Worm (Caenorhabditis elegans) whole organism, dauer: ENCODE data around the gene C07A12.7.

Experiments used
- unc-62 ChIP-seq: sonication (generic microtip); optimal IDR thresholded peaks from 2 replicates; lab custom pipeline; 2017; ENCODE audit warnings: missing biosample characterization, missing genetic modification reagents, missing genetic modification characterization

C07A12.7 gene

DNA sequence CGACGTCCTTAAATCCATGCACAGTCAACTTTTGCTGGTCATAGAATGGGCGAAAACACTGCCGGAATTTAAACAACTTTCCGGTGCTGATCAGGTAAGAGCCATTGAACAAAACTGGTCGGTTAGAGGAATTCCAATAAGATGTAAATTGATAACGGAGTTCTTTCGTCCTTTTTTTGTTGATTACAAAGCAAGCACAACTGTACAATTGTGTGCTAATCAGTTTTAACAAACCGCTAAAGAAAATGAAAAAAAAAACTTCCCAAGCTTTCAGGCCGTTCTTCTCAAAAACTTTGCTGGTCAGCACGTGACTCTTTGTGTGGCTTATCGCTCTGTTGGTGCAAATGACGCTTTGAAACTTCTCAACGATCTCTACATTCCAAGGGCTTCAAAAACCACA lies 12.2 kb upstream of the C07A12.7 start:
- no peak for TF ChIP-seq unc-62 (GFP tag; lab: Kevin White, UChicago)

ce11 chrX:4532160-4532741 lies 10.3 kb upstream of the C07A12.7 start, which contains the start of gene nhr-35:
Gene nhr-35, plus strand, starts transcription at chrX:4532691.
- TF ChIP-seq unc-62 (GFP tag; lab: Kevin White, UChicago), result no peak

- TF ChIP-seq unc-62 (GFP tag; lab: Kevin White, UChicago), result no peak
Measured at ce11 chrX:4530426-4531044, 8.6 kb upstream of the C07A12.7 start.

- TF ChIP-seq unc-62 (GFP tag; lab: Kevin White, UChicago), result no peak
Measured at ce11 chrX:4528905-4529304, 7.0 kb upstream of the C07A12.7 start.

DNA sequence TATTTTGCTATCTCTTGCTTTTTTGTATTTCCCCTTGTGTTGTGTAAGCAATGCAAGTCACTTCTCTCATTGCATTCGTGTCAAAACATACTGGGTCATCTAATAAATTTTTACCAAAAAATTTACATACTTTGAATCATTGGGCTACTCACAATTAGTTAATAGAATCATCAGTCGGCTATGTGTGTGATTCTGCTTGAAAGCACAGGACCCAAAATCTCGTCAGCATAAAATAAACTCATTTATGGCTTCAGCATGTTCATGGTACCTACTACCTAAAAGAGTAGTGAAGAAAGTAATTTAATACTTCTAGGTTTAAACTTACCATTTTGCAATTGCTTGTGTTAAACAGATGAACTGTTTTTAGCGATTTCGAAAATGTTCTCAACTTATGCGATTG lies 4.5 kb upstream of the C07A12.7 start:
- no peak for TF ChIP-seq unc-62 (GFP tag; lab: Kevin White, UChicago)

ce11 chrX:4524844-4525243 lies 2.9 kb upstream of the C07A12.7 start:
- no peak for TF ChIP-seq unc-62 (GFP tag; lab: Kevin White, UChicago)

ce11 chrX:4523887-4524350 lies 2.0 kb upstream of the C07A12.7 start, which contains the start of gene pdi-2:
Gene pdi-2, plus strand, starts transcription at chrX:4524155.
- TF ChIP-seq unc-62 (GFP tag; lab: Kevin White, UChicago), result no peak

- no peak for TF ChIP-seq unc-62 (GFP tag; lab: Kevin White, UChicago)
Measured at ce11 chrX:4523315-4523714, 1.4 kb upstream of the C07A12.7 start.

ce11 chrX:4521166-4521565 lies 778 bp downstream of the C07A12.7 start:
- TF ChIP-seq unc-62 (GFP tag; lab: Kevin White, UChicago), result no peak

ce11 chrX:4519968-4520367 lies 2.0 kb downstream of the C07A12.7 start:
- TF ChIP-seq unc-62 (GFP tag; lab: Kevin White, UChicago), result no peak

- TF ChIP-seq unc-62 (GFP tag; lab: Kevin White, UChicago), result no peak
Measured at ce11 chrX:4516758-4517157, 5.2 kb downstream of the C07A12.7 start.

DNA sequence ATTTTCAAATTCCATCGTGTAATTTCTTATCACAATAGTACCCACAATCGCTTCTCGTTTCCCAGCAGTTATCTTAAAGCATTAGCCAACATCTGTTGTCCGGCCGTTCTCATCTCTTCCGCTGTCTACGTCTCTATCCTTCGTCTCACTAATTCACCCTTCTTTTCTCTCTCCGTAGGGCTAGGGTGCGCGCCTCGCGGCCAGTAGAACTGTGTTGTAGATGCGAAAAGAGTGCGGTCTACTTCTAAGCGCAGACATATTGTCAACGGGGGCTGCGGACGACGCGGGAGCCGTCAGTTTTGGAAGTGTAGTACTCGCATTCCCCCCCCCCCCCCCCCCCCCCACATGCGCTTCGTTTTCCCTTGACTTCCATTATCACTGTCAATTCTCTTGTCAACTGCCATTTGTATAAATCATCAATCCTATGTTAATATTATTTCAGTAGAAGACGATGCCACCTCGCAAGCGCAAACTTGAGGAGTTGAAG lies 8.2 kb downstream of the C07A12.7 start, which contains the start of gene spr-3:
Gene spr-3 (plus strand): TSS at position 437 of the 487 bp plus-strand sequence.
- no peak for TF ChIP-seq unc-62 (GFP tag; lab: Kevin White, UChicago)

- no peak for TF ChIP-seq unc-62 (GFP tag; lab: Kevin White, UChicago)
Measured at ce11 chrX:4508209-4508608, 13.7 kb downstream of the C07A12.7 start, which contains the start of gene rhi-1. Gene rhi-1, plus strand, starts transcription at chrX:4508509.

ce11 chrX:4507122-4507681 lies 14.7 kb downstream of the C07A12.7 start:
- TF ChIP-seq unc-62 (GFP tag; lab: Kevin White, UChicago), result no peak

- no peak for TF ChIP-seq unc-62 (GFP tag; lab: Kevin White, UChicago)
Measured at ce11 chrX:4504108-4504668, 17.8 kb downstream of the C07A12.7 start, which contains the start of gene dgk-2. Gene dgk-2, minus strand, starts transcription at chrX:4504388.

DNA sequence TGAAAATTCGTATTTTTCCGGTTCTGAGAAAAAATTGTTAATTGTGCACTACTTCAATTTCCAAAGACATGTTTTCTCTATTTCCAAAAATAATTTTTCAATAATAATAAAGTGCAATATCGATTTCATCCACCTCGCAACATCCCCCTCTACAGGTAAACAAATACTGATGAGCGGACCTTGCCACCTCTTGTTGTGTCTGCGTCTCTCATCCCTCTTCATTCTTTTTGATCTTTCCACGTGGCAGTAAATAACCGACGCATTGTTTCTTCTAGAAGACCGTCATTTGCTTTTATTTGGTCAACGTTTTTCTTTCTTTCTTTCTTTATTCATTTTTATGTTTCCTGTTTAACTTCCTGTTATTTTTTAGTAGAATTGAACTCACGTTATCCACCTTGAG lies 18.7 kb downstream of the C07A12.7 start:
- no peak for TF ChIP-seq unc-62 (GFP tag; lab: Kevin White, UChicago)
